Worm (Caenorhabditis elegans) whole organism, L1 larva: Measurements from ENCODE around the gene F48B9.8.

Experiments
- blmp-1 ChIP-seq: fragments of 150-350 bp; optimal IDR thresholded peaks from 2 replicates; lab custom pipeline; 2014; ENCODE audit warnings: missing biosample characterization, missing genetic modification characterization
- dpl-1 ChIP-seq, 3 experiments: fragments of 150-350 bp in 2 of 3; sonication (generic microtip) in 1 of 3; optimal IDR thresholded peaks; 2 replicates each; lab custom pipeline; 2014 to 2017; ENCODE audit warnings: missing biosample characterization in 3 of 3, missing genetic modification characterization in 3 of 3, missing genetic modification reagents in 3 of 3
- egl-27 ChIP-seq, 2 experiments: fragments of 150-350 bp in 1 of 2; sonication (generic microtip); optimal IDR thresholded peaks; 3 replicates each; lab custom pipeline; 2017 to 2018; ENCODE audit warnings: missing biosample characterization in 2 of 2, missing genetic modification characterization in 2 of 2, missing genetic modification reagents in 2 of 2
- elt-2 ChIP-seq: sonication (generic microtip); optimal IDR thresholded peaks from 2 replicates; lab custom pipeline; 2016; ENCODE audit warnings: missing genetic modification characterization, mild to moderate bottlenecking, inconsistent platforms, missing compliant biosample characterization, missing genetic modification reagents
- jun-1 ChIP-seq: fragments of 150-350 bp; optimal IDR thresholded peaks from 2 replicates; lab custom pipeline; 2014; ENCODE audit warnings: missing biosample characterization, missing genetic modification reagents, missing genetic modification characterization
- nhr-12 ChIP-seq: sonication (generic microtip); optimal IDR thresholded peaks from 2 replicates; lab custom pipeline; 2017; ENCODE audit warnings: missing biosample characterization, missing genetic modification characterization
- nhr-47 ChIP-seq: sonication (generic microtip); optimal IDR thresholded peaks from 2 replicates; lab custom pipeline; 2016; ENCODE audit warnings: mild to moderate bottlenecking, missing genetic modification characterization, moderate library complexity, missing compliant biosample characterization
- skn-1 ChIP-seq: fragments of 150-350 bp; optimal IDR thresholded peaks from 2 replicates; lab custom pipeline; 2014; ENCODE audit warnings: missing biosample characterization, missing genetic modification characterization
- tbx-2 ChIP-seq: sonication (generic microtip); optimal IDR thresholded peaks from 2 replicates; lab custom pipeline; 2016; ENCODE audit warnings: missing genetic modification characterization, missing compliant biosample characterization
- unc-62 ChIP-seq: fragments of 150-350 bp; optimal IDR thresholded peaks from 2 replicates; lab custom pipeline; 2014; ENCODE audit warnings: missing biosample characterization, missing genetic modification reagents, missing genetic modification characterization
- unc-86 ChIP-seq: sonication (generic microtip); optimal IDR thresholded peaks from 2 replicates; lab custom pipeline; 2016; ENCODE audit warnings: missing genetic modification characterization, missing compliant biosample characterization
- xbp-1 ChIP-seq: sonication (generic microtip); optimal IDR thresholded peaks from 2 replicates; lab custom pipeline; 2016; ENCODE audit warnings: missing genetic modification characterization, missing compliant biosample characterization
- zag-1 ChIP-seq: fragments of 150-350 bp; optimal IDR thresholded peaks from 2 replicates; lab custom pipeline; 2014; ENCODE audit warnings: missing biosample characterization, missing genetic modification characterization

DNA sequence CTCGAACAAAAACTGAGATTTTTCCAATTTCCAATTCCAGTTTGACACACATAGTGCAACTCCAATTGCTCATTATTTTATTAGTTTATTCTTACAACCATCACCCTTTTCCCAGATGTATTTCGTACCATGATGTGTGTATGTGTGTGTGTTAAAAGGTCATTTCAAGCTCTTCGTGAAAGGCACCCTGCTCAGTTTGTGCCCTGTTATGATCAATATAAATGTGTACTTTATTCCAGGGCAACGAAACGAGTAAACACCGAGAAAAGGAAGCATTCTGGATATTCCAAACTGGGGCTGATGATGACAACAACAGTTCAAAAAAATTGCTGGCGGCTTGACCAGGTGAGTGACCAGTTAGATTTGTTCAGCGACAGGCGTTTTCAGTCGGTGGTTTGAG, 34.5 kb upstream of the F48B9.8 start, which contains the start of gene peb-1:
- TF ChIP-seq egl-27 (tag; optimal IDR thresholded peaks at IDR 0.05; lab: Kevin White, UChicago) (no peak), nhr-47 (tag; lab: Kevin White, UChicago) (no peak), jun-1 (tag; lab: Kevin White, UChicago) (no peak), xbp-1 (tag; lab: Kevin White, UChicago) (no peak), zag-1 (tag; lab: Kevin White, UChicago) (no peak), unc-86 (no peak), elt-2 (tag; lab: Kevin White, UChicago) (no peak), dpl-1 (GFP tag; optimal IDR thresholded peaks at IDR 0.05; lab: Kevin White, UChicago) (no peak), unc-62 (no peak), tbx-2 (tag; lab: Kevin White, UChicago) (no peak), blmp-1 (no peak), skn-1 (tag; lab: Kevin White, UChicago) (no peak), nhr-12 (no peak)
